Worm (Caenorhabditis elegans): ENCODE results near the gene rpl-16.

DNA sequence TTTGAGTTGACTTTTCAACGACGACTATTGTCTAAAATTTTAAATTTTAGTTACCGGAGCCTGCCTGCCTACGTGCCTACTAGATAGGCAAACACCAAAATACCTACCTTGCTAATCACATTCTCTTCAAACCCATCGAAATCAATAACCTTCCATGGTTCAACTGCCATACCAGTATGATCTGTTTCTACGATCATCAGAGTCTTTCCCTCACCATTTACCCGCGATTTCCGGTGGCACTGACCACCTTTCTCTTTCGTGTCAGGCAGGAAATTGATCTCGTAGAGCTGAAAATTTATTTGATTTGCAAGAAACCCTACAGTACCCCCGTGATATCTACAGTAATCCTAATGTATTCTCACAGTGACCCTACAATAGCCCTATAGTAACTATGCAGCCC lies 18.4 kb downstream of the rpl-16 start:
- TF ChIP-seq ceh-28 (tag; optimal IDR thresholded peaks at IDR 0.05) = no peak
- TF ChIP-seq nhr-12 (tag; optimal IDR thresholded peaks at IDR 0.05) = no peak
- TF ChIP-seq lin-15B (tag; optimal IDR thresholded peaks at IDR 0.05) = no peak
- TF ChIP-seq nhr-43 (tag; optimal IDR thresholded peaks at IDR 0.05; ENCODE audit: poor library complexity, severe bottlenecking) = no peak
- no peak for TF ChIP-seq fos-1 (tag; optimal IDR thresholded peaks at IDR 0.05)
- no peak for TF ChIP-seq lin-39 (tag; optimal IDR thresholded peaks at IDR 0.05)
- TF ChIP-seq aly-2 (tag; optimal IDR thresholded peaks at IDR 0.05) = no peak
- no peak for TF ChIP-seq nhr-237 (tag; optimal IDR thresholded peaks at IDR 0.05)
- no peak for TF ChIP-seq mml-1 (tag; optimal IDR thresholded peaks at IDR 0.05)
- no peak for TF ChIP-seq elt-3 (tag; optimal IDR thresholded peaks at IDR 0.05)
